Fruit fly (Drosophila melanogaster): ENCODE data around the gene Mkrn1.
"Not testable (repeated sequence)": the region's sequence is repeated elsewhere in the genome, so short reads cannot be mapped to it uniquely, and the experiment has no call there.

Mkrn1 gene

DNA sequence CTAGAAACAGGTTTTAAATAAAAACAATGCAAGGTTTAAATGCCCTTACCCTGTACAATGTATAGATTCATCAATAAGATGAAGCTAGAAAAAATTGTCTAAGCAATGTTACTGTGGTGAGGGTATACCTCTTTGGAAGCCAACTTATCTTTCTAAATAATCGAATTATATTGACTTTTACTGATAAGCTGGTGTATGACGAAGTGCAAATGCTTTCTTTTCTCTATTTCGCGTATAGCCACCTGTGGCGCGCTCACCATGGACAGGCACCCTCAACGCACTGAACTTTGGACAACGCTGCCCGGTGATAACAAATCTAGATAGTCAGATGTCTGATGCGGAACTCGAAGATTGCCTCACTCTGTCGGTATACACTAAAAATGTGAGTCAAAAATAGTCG lies 31.6 kb downstream of the Mkrn1 start (continued):
- TF ChIP-seq CG11504 (tag; optimal IDR thresholded peaks at IDR 0.05) (peak; percentile 32), CG4328 (GFP tag; optimal IDR thresholded peaks at IDR 0.05) (no peak), Eip74EF (GFP tag; optimal IDR thresholded peaks at IDR 0.05) (peak in 1 of 2 experiments; percentile 12), fd64A (GFP tag; optimal IDR thresholded peaks at IDR 0.05) (no peak), CG2120 (GFP tag; optimal IDR thresholded peaks at IDR 0.05) (peak; percentile 5), Fer1 (GFP tag; optimal IDR thresholded peaks at IDR 0.05) (peak; percentile 2), Fer3 (tag; optimal IDR thresholded peaks at IDR 0.05) (peak; percentile 41), HmgZ (tag; optimal IDR thresholded peaks at IDR 0.05) (peak; percentile 13), CG6689 (GFP tag; IDR thresholded peaks at IDR 0.05) (0 out of 2 replicates have a peak, but pooled peaks have one; percentile 25), grau (tag; optimal IDR thresholded peaks at IDR 0.05) (peak; percentile 25), hkb (optimal IDR thresholded peaks at IDR 0.05) (no peak), hkb (GFP tag; IDR thresholded peaks at IDR 0.05) (0 out of 2 replicates have a peak, but pooled peaks have one; percentile 50), chn (GFP tag; optimal IDR thresholded peaks at IDR 0.05) (no peak), Atf6 (GFP tag; IDR thresholded peaks at IDR 0.05) (0 out of 2 replicates have a peak, but pooled peaks have one; percentile 36), zfh1 (GFP tag; IDR thresholded peaks at IDR 0.05) (peak; percentile 56; the same call in 2 of the 3 replicates), toy (GFP tag; IDR thresholded peaks at IDR 0.05) (0 out of 2 replicates have a peak, but pooled peaks have one; percentile 11), YL-1 (GFP tag; optimal IDR thresholded peaks at IDR 0.05) (no peak), CG12769 (tag; optimal IDR thresholded peaks at IDR 0.05) (peak; percentile 15), CG17359 (tag; optimal IDR thresholded peaks at IDR 0.05) (peak; percentile 40), dysf (GFP tag; IDR thresholded peaks at IDR 0.05) (peak; percentile 53; the same call in 2 of the 3 replicates)

DNA sequence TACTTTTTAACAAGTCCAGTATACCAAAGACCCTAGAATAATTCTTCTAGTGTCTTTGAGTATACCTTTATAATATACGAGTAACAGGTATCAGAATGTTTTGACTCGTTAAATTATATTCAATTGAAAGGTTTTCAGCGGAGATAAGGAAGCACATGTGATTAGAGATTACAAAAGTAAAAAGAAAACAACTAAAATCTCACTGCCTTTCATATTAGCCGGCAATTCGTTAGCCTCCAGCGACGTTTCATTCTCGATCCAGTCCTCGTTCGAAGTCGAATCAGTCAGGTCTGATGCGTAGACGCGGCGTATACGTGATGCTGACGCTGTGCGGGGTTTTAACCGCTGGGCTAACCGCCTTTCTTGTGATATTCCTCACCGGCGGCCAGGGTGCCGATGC lies 32.3 kb downstream of the Mkrn1 start, which contains the start of gene Est-Q:
Gene Est-Q, plus strand, starts transcription at position 250 of the 400 bp plus-strand sequence.
- TF ChIP-seq trem (tag; optimal IDR thresholded peaks at IDR 0.05) = no peak
- no peak for TF ChIP-seq scrt (GFP tag; optimal IDR thresholded peaks at IDR 0.05)
- peak; percentile 46 for TF ChIP-seq D19B (GFP tag; optimal IDR thresholded peaks at IDR 0.05)
- TF ChIP-seq otp (GFP tag; IDR thresholded peaks at IDR 0.05) = no peak
- no peak for TF ChIP-seq CG13123 (GFP tag; optimal IDR thresholded peaks at IDR 0.05)
- peak; percentile 6 for TF ChIP-seq sens (GFP tag)
- TF ChIP-seq sug (tag; optimal IDR thresholded peaks at IDR 0.05) = peak; percentile 26
- TF ChIP-seq nom (GFP tag; optimal IDR thresholded peaks at IDR 0.05) = no peak

DNA sequence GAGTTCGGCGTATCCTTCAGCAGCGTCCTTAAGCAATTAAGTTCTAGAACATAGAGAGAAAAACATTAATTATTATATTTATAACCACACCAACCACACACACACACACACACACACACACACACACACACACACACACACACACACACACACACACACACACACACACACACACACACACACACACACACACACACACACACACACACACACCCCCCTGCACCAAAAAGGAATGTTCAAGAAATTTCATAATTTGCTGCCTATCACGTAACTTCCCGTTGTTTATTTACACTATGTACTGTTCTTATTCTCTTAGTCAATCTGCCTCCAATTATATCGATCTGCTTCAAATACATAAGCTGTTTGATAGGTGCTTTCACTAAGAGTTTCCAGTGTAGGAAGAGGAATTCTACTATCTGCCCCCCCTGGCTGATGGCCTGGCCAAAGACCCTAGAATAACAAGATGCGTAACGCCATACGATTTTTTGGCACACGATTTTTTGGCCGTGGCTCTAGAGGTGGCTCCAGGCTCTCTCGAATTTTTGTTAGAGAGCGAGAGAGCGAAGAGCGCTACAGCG lies 35.0 kb downstream of the Mkrn1 start:
- TF ChIP-seq CG10543 (GFP tag; optimal IDR thresholded peaks at IDR 0.05) = peak; percentile 14
- TF ChIP-seq cg (GFP tag; optimal IDR thresholded peaks at IDR 0.05) = peak; percentile 71
- TF ChIP-seq Med (GFP tag) = peak; percentile 56
- TF ChIP-seq Trl (optimal IDR thresholded peaks at IDR 0.05) = peak in 1 of 2 experiments; percentile 33
- TF ChIP-seq Trl, CG8290 (GFP tag; optimal IDR thresholded peaks at IDR 0.05): not testable (repeated sequence)
- TF ChIP-seq Dfd (GFP tag; optimal IDR thresholded peaks at IDR 0.05) = peak in 1 of 2 experiments; percentile 69
- peak; percentile 80 for TF ChIP-seq D19A (tag; optimal IDR thresholded peaks at IDR 0.05)
- TF ChIP-seq Gug (GFP tag; IDR thresholded peaks at IDR 0.05) = 0 out of 4 replicates have a peak, but pooled peaks have one; percentile 23
- TF ChIP-seq CG13894 (tag; optimal IDR thresholded peaks at IDR 0.05) = peak; percentile 4
- peak; percentile 46 for TF ChIP-seq slbo (GFP tag; IDR thresholded peaks at IDR 0.05)
- peak; percentile 51 for TF ChIP-seq sd (tag; optimal IDR thresholded peaks at IDR 0.05)
- TF ChIP-seq CG9932 (GFP tag; IDR thresholded peaks at IDR 0.05) = peak; percentile 29; the same call in 1 of the 2 replicates
- peak in 1 of 2 experiments; percentile 8 for TF ChIP-seq CG8290 (tag; optimal IDR thresholded peaks at IDR 0.05)
- TF ChIP-seq Pdp1 (GFP tag; optimal IDR thresholded peaks at IDR 0.05) = peak in 1 of 2 experiments; percentile 40
- TF ChIP-seq sug (tag; optimal IDR thresholded peaks at IDR 0.05) = peak; percentile 84
- TF ChIP-seq CG12769 (tag; optimal IDR thresholded peaks at IDR 0.05) = peak; percentile 33
- TF ChIP-seq chm (GFP tag; IDR thresholded peaks at IDR 0.05) = 0 out of 2 replicates have a peak, but pooled peaks have one; percentile 33
- TF ChIP-seq CG6689 (GFP tag; IDR thresholded peaks at IDR 0.05) = 0 out of 2 replicates have a peak, but pooled peaks have one; percentile 6

Data from whole organism, embryonic.